Fruit fly (Drosophila melanogaster): Measurements from ENCODE around the gene CG6026.

Gene CG6026

DNA sequence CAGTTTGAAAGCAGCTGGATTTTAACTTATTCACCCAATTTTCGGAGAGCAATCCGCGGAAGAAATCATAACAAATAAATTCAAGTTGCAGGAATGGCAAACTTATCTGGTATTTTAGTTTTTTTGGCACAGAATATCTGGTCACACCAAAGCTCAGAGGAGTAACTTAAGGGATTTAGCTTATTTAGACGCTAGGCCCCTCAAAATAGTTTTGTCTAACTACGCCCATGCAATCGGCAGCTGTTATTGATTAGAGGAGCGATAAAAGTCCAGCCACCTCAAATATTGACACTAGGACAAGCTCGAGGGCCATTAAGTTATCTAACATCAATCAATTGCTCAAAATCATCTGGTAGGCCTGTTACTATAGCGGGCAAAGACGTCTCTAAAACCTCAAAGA is 4.6 kb upstream of the CG6026 start, which contains the start of the genes GatA and P5cr (continued):
- TF ChIP-seq Abd-B (GFP tag; optimal IDR thresholded peaks at IDR 0.05) (peak; percentile 50), row (GFP tag; IDR thresholded peaks at IDR 0.05) (peak; percentile 94), CG13894 (tag; optimal IDR thresholded peaks at IDR 0.05) (peak; percentile 87), HmgD (GFP tag; optimal IDR thresholded peaks at IDR 0.05) (peak; percentile 48), CG11723 (GFP tag; optimal IDR thresholded peaks at IDR 0.05) (peak; percentile 57), HLH54F (GFP tag; optimal IDR thresholded peaks at IDR 0.05) (peak; percentile 92), CG16815 (GFP tag; optimal IDR thresholded peaks at IDR 0.05) (peak; percentile 61), CG10959 (GFP tag; IDR thresholded peaks at IDR 0.05) (no peak), tll (GFP tag; optimal IDR thresholded peaks at IDR 0.05) (no peak), dan (GFP tag; IDR thresholded peaks at IDR 0.05) (no peak), CG6813 (GFP tag; optimal IDR thresholded peaks at IDR 0.05) (peak; percentile 76), CG2199 (GFP tag; IDR thresholded peaks at IDR 0.05) (peak; percentile 52; the same call in 1 of the 3 replicates), sens (GFP tag) (peak; percentile 88), CG17328 (GFP tag; IDR thresholded peaks at IDR 0.05) (peak; percentile 76), maf-S (GFP tag; optimal IDR thresholded peaks at IDR 0.05) (peak; percentile 88), trh (GFP tag; optimal IDR thresholded peaks at IDR 0.05) (no peak), twi (tag; optimal IDR thresholded peaks at IDR 0.05) (peak; percentile 32), Mrtf (GFP tag; IDR thresholded peaks at IDR 0.05) (peak; percentile 89; the same call in 2 of the 3 replicates), CG13775 (GFP tag; optimal IDR thresholded peaks at IDR 0.05) (peak; percentile 56), gcm2 (GFP tag; optimal IDR thresholded peaks at IDR 0.05) (peak; percentile 62), sr (GFP tag; IDR thresholded peaks at IDR 0.05) (peak; percentile 69), CG2712 (tag; optimal IDR thresholded peaks at IDR 0.05) (peak; percentile 35), Ravus (GFP tag; IDR thresholded peaks at IDR 0.05) (peak; percentile 34), prd (optimal IDR thresholded peaks at IDR 0.05) (no peak), prd (GFP tag; IDR thresholded peaks at IDR 0.05) (peak; percentile 84), yki (optimal IDR thresholded peaks at IDR 0.05) (no peak), Doc3 (GFP tag; IDR thresholded peaks at IDR 0.05; ENCODE audit: partially characterized antibody) (no peak), cg (GFP tag; optimal IDR thresholded peaks at IDR 0.05) (no peak), Dad (GFP tag; optimal IDR thresholded peaks at IDR 0.05) (peak; percentile 87), GATAe (GFP tag; conservative IDR thresholded peaks at IDR 0.05) (no peak; the same call in 1 of the 2 replicates), Rfx (GFP tag; IDR thresholded peaks at IDR 0.05) (peak; percentile 98), her (GFP tag; optimal IDR thresholded peaks at IDR 0.05) (peak; percentile 93), CG4820 (GFP tag; optimal IDR thresholded peaks at IDR 0.05) (peak; percentile 47), B-H1 (GFP tag; IDR thresholded peaks at IDR 0.05) (peak; percentile 48; the same call in 1 of the 3 replicates), kay (GFP tag; optimal IDR thresholded peaks at IDR 0.05) (peak; percentile 62), toy (GFP tag; IDR thresholded peaks at IDR 0.05) (no peak; the same call in 1 of the 2 replicates), fd64A (GFP tag; optimal IDR thresholded peaks at IDR 0.05) (no peak), Hand (GFP tag; optimal IDR thresholded peaks at IDR 0.05) (peak; percentile 63), pros (GFP tag; optimal IDR thresholded peaks at IDR 0.05) (no peak), hkb (optimal IDR thresholded peaks at IDR 0.05) (no peak), hkb (GFP tag; IDR thresholded peaks at IDR 0.05) (peak; percentile 69), lilli (GFP tag; optimal IDR thresholded peaks at IDR 0.05) (peak; percentile 97), CG7556 (GFP tag; optimal IDR thresholded peaks at IDR 0.05) (peak; percentile 61), CG11247 (GFP tag; IDR thresholded peaks at IDR 0.05) (peak; percentile 90), CG11456 (GFP tag; IDR thresholded peaks at IDR 0.05) (peak; percentile 96), CG6765 (GFP tag; optimal IDR thresholded peaks at IDR 0.05) (peak; percentile 70), CG9437 (GFP tag; optimal IDR thresholded peaks at IDR 0.05) (peak; percentile 35), Dref (GFP tag; IDR thresholded peaks at IDR 0.05) (peak; percentile 47), Six4 (GFP tag; optimal IDR thresholded peaks at IDR 0.05) (peak; percentile 72), Sox102F (GFP tag; optimal IDR thresholded peaks at IDR 0.05) (peak; percentile 74), CG14860 (GFP tag; IDR thresholded peaks at IDR 0.05; ENCODE audit: partially characterized antibody) (no peak), CG34376 (GFP tag; optimal IDR thresholded peaks at IDR 0.05) (peak; percentile 82)
